Worm (Caenorhabditis elegans): Measurements from ENCODE around the gene F41G3.18.

Gene F41G3.18

ce11 chrII:6736066-6736465 lies 32.0 kb upstream of the F41G3.18 start, which contains the start of gene mrps-18.C:
Gene mrps-18.C, plus strand, starts transcription at chrII:6736203.
- no peak for TF ChIP-seq ceh-82 (tag; optimal IDR thresholded peaks at IDR 0.05)
- TF ChIP-seq pha-4 (tag; optimal IDR thresholded peaks at IDR 0.05), result no peak
- TF ChIP-seq sea-2 (GFP tag; optimal IDR thresholded peaks at IDR 0.05), result no peak
- no peak for TF ChIP-seq skn-1 (tag; optimal IDR thresholded peaks at IDR 0.05)
- TF ChIP-seq ztf-11 (tag; optimal IDR thresholded peaks at IDR 0.05), result no peak
- TF ChIP-seq ztf-4 (tag; optimal IDR thresholded peaks at IDR 0.05), result no peak
- TF ChIP-seq fos-1 (tag; optimal IDR thresholded peaks at IDR 0.05), result no peak
- TF ChIP-seq nhr-11 (tag; optimal IDR thresholded peaks at IDR 0.05), result no peak
- TF ChIP-seq ZK546.5 (tag; optimal IDR thresholded peaks at IDR 0.05), result no peak
- TF ChIP-seq mml-1 (tag; optimal IDR thresholded peaks at IDR 0.05), result no peak
- no peak for TF ChIP-seq R02D3.7 (tag; optimal IDR thresholded peaks at IDR 0.05)
- TF ChIP-seq daf-12 (tag; optimal IDR thresholded peaks at IDR 0.05), result no peak
- no peak for TF ChIP-seq mdl-1 (tag; optimal IDR thresholded peaks at IDR 0.05)
- TF ChIP-seq jun-1 (tag; optimal IDR thresholded peaks at IDR 0.05), result no peak
- no peak for TF ChIP-seq hmg-11 (tag; optimal IDR thresholded peaks at IDR 0.05)

DNA sequence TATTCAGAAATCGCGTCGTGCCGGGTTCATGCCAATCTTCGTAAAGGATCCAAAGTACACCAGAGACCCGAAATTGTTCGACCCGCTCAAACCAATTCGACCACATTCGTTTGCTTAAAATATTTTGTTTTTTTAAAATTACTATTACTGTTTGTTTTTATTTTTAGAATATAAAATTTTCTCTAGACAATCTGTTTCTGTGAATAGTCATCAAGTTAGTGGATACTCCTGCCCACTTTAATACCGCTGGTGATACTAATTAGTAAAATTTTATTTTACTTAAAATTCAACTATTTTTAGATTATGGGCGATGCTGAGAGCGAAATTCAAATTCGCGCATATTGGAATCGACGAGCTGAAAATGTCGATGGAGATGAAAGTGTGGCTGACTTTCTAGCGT lies 31.5 kb upstream of the F41G3.18 start, which contains the start of gene T14B4.1:
Gene T14B4.1 (plus strand): TSS at position 301 of the 400 bp plus-strand sequence.
- TF ChIP-seq egl-27 (tag; optimal IDR thresholded peaks at IDR 0.05) (no peak), lin-39 (tag; optimal IDR thresholded peaks at IDR 0.05) (no peak), hmg-11 (tag; optimal IDR thresholded peaks at IDR 0.05) (no peak), unc-62 (GFP tag; optimal IDR thresholded peaks at IDR 0.05) (no peak), ZK546.5 (tag; optimal IDR thresholded peaks at IDR 0.05) (no peak), fkh-10 (GFP tag; optimal IDR thresholded peaks at IDR 0.05) (no peak), unc-39 (tag; optimal IDR thresholded peaks at IDR 0.05) (no peak), lsy-12 (tag; optimal IDR thresholded peaks at IDR 0.05) (no peak), nfya-1 (tag; optimal IDR thresholded peaks at IDR 0.05; ENCODE audit: insufficient read depth) (no peak), fkh-2 (tag; optimal IDR thresholded peaks at IDR 0.05) (no peak), ceh-16 (tag; optimal IDR thresholded peaks at IDR 0.05) (no peak)

DNA sequence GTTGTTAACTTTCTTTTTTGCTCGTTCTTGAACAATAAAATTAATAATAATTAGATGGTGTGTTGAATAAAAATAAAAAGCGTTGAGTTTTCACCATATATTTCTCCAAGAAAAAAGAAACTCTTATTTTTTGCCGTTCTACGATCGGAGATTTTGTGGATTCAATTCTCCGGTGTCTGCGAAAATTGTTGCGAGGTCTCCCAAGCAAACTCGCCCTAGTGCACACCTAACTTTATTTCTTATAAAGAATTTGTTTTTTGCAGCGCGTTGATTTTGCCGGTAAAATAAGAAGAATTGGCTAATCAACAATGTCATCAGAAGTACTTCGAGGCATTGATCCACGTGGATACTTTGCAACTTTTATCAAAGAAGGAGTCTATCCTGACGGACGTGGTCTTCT lies 26.7 kb upstream of the F41G3.18 start, which contains the start of gene exos-8:
Gene exos-8 (plus strand): TSS at position 264 of the 400 bp plus-strand sequence.
- TF ChIP-seq ztf-11 (tag; optimal IDR thresholded peaks at IDR 0.05) (no peak), R02D3.7 (tag; optimal IDR thresholded peaks at IDR 0.05) (peak; percentile 12), egl-5 (tag; optimal IDR thresholded peaks at IDR 0.05) (peak; percentile 61), unc-39 (tag; optimal IDR thresholded peaks at IDR 0.05) (no peak), pha-4 (tag; optimal IDR thresholded peaks at IDR 0.05) (peak; percentile 80), nhr-11 (tag; optimal IDR thresholded peaks at IDR 0.05) (no peak), mml-1 (tag; optimal IDR thresholded peaks at IDR 0.05) (no peak), nhr-23 (tag; optimal IDR thresholded peaks at IDR 0.05) (peak; percentile 50), zag-1 (tag; optimal IDR thresholded peaks at IDR 0.05) (no peak), lsy-12 (tag; optimal IDR thresholded peaks at IDR 0.05) (no peak), pqm-1 (tag; optimal IDR thresholded peaks at IDR 0.05) (peak; percentile 49), hmg-11 (tag; optimal IDR thresholded peaks at IDR 0.05) (no peak), nfya-1 (tag; optimal IDR thresholded peaks at IDR 0.05; ENCODE audit: insufficient read depth) (peak; percentile 65), elt-2 (tag; optimal IDR thresholded peaks at IDR 0.05) (peak; percentile 37), nhr-43 (tag; optimal IDR thresholded peaks at IDR 0.05; ENCODE audit: poor library complexity, severe bottlenecking) (peak; percentile 54), eor-1 (tag; optimal IDR thresholded peaks at IDR 0.05) (no peak), ztf-4 (tag; optimal IDR thresholded peaks at IDR 0.05) (no peak), ceh-28 (tag; optimal IDR thresholded peaks at IDR 0.05) (no peak), nhr-77 (tag; optimal IDR thresholded peaks at IDR 0.05) (no peak), lin-15B (tag; optimal IDR thresholded peaks at IDR 0.05) (peak; percentile 83), ceh-9 (tag; optimal IDR thresholded peaks at IDR 0.05) (no peak), nhr-25 (tag; optimal IDR thresholded peaks at IDR 0.05) (peak; percentile 40), fkh-10 (GFP tag; optimal IDR thresholded peaks at IDR 0.05) (no peak), skn-1 (tag; optimal IDR thresholded peaks at IDR 0.05) (no peak), elt-1 (tag; optimal IDR thresholded peaks at IDR 0.05) (no peak), ama-1 (optimal IDR thresholded peaks at IDR 0.05) (no peak), lin-39 (tag; optimal IDR thresholded peaks at IDR 0.05) (no peak), nhr-28 (tag; optimal IDR thresholded peaks at IDR 0.05) (no peak)
